Fruit fly (Drosophila melanogaster): ENCODE data around the gene CG6959.

Gene CG6959

dm6 chr3R:11822266-11822665 is 47.0 kb downstream of the CG6959 start, which contains the start of gene Kyat:
Gene Kyat, minus strand, starts transcription at chr3R:11822493.
- TF ChIP-seq CG7101 (tag; optimal IDR thresholded peaks at IDR 0.05) (no peak), toe (GFP tag; optimal IDR thresholded peaks at IDR 0.05) (no peak), bab1 (GFP tag; optimal IDR thresholded peaks at IDR 0.05) (peak; percentile 1), Hr96 (GFP tag; optimal IDR thresholded peaks at IDR 0.05) (no peak)

- TF ChIP-seq Mnt (GFP tag; optimal IDR thresholded peaks at IDR 0.05) (no peak), CG14711 (tag; optimal IDR thresholded peaks at IDR 0.05) (no peak), Crg-1 (GFP tag; optimal IDR thresholded peaks at IDR 0.05) (no peak), CG7101 (tag; optimal IDR thresholded peaks at IDR 0.05) (no peak), CG7045 (GFP tag; optimal IDR thresholded peaks at IDR 0.05) (no peak), pad (GFP tag; optimal IDR thresholded peaks at IDR 0.05) (no peak), CG1620 (GFP tag; optimal IDR thresholded peaks at IDR 0.05) (no peak), CG12768 (GFP tag; optimal IDR thresholded peaks at IDR 0.05) (no peak), CG33017 (tag; optimal IDR thresholded peaks at IDR 0.05) (no peak), tj (GFP tag; optimal IDR thresholded peaks at IDR 0.05) (peak; percentile 85), bab1 (GFP tag; optimal IDR thresholded peaks at IDR 0.05) (no peak), cic (GFP tag; optimal IDR thresholded peaks at IDR 0.05) (peak; percentile 27), CG5204 (GFP tag; optimal IDR thresholded peaks at IDR 0.05) (no peak), Hr96 (GFP tag; optimal IDR thresholded peaks at IDR 0.05) (no peak), cnc (optimal IDR thresholded peaks at IDR 0.05) (peak; percentile 45 to 53), toe (GFP tag; optimal IDR thresholded peaks at IDR 0.05) (no peak), kay (GFP tag; ENCODE audit: borderline replicate concordance) (no peak), ovo (GFP tag; optimal IDR thresholded peaks at IDR 0.05) (no peak), Clk (GFP tag; optimal IDR thresholded peaks at IDR 0.05) (no peak), CG11617 (GFP tag; optimal IDR thresholded peaks at IDR 0.05) (no peak)
Measured at dm6 chr3R:11821800-11822199, 47.5 kb downstream of the CG6959 start.

dm6 chr3R:11820148-11820547 is 49.1 kb downstream of the CG6959 start:
- no peak for TF ChIP-seq CG1620 (GFP tag; optimal IDR thresholded peaks at IDR 0.05)
- no peak for TF ChIP-seq Crg-1 (GFP tag; optimal IDR thresholded peaks at IDR 0.05)
- no peak for TF ChIP-seq cnc (optimal IDR thresholded peaks at IDR 0.05)
- no peak for TF ChIP-seq Hr96 (GFP tag; optimal IDR thresholded peaks at IDR 0.05)
- no peak for TF ChIP-seq tj (GFP tag; optimal IDR thresholded peaks at IDR 0.05)
- TF ChIP-seq CG7045 (GFP tag; optimal IDR thresholded peaks at IDR 0.05) = no peak
- no peak for TF ChIP-seq pad (GFP tag; optimal IDR thresholded peaks at IDR 0.05)
- no peak for TF ChIP-seq cic (GFP tag; optimal IDR thresholded peaks at IDR 0.05)
- no peak for TF ChIP-seq CG14711 (tag; optimal IDR thresholded peaks at IDR 0.05)
- TF ChIP-seq Clk (GFP tag; optimal IDR thresholded peaks at IDR 0.05) = no peak
- no peak for TF ChIP-seq ovo (GFP tag; optimal IDR thresholded peaks at IDR 0.05)

- TF ChIP-seq CG33017 (tag; optimal IDR thresholded peaks at IDR 0.05) (no peak), Mnt (GFP tag; optimal IDR thresholded peaks at IDR 0.05) (no peak), toe (GFP tag; optimal IDR thresholded peaks at IDR 0.05) (no peak), CG7045 (GFP tag; optimal IDR thresholded peaks at IDR 0.05) (no peak), Crg-1 (GFP tag; optimal IDR thresholded peaks at IDR 0.05) (no peak), CG14711 (tag; optimal IDR thresholded peaks at IDR 0.05) (no peak)
Measured at dm6 chr3R:11819640-11819979, 49.6 kb downstream of the CG6959 start.

- TF ChIP-seq CG33017 (tag; optimal IDR thresholded peaks at IDR 0.05) = peak; percentile 48
- peak; percentile 88 for TF ChIP-seq toe (GFP tag; optimal IDR thresholded peaks at IDR 0.05)
- TF ChIP-seq cnc (optimal IDR thresholded peaks at IDR 0.05) = no peak
- TF ChIP-seq tj (GFP tag; optimal IDR thresholded peaks at IDR 0.05) = peak; percentile 50
- peak; percentile 60 for TF ChIP-seq pad (GFP tag; optimal IDR thresholded peaks at IDR 0.05)
- TF ChIP-seq CG1620 (GFP tag; optimal IDR thresholded peaks at IDR 0.05) = peak; percentile 81
- peak; percentile 28 for TF ChIP-seq bab1 (GFP tag; optimal IDR thresholded peaks at IDR 0.05)
- no peak for TF ChIP-seq kay (GFP tag; ENCODE audit: borderline replicate concordance)
- no peak for TF ChIP-seq Hr96 (GFP tag; optimal IDR thresholded peaks at IDR 0.05)
- TF ChIP-seq CG14711 (tag; optimal IDR thresholded peaks at IDR 0.05) = peak; percentile 85
- TF ChIP-seq CG11617 (GFP tag; optimal IDR thresholded peaks at IDR 0.05) = peak; percentile 73
- TF ChIP-seq Clk (GFP tag; optimal IDR thresholded peaks at IDR 0.05) = peak; percentile 29
- no peak for TF ChIP-seq cic (GFP tag; optimal IDR thresholded peaks at IDR 0.05)
- TF ChIP-seq CG12768 (GFP tag; optimal IDR thresholded peaks at IDR 0.05) = peak; percentile 76
- TF ChIP-seq Crg-1 (GFP tag; optimal IDR thresholded peaks at IDR 0.05) = peak; percentile 80
- peak; percentile 77 for TF ChIP-seq ovo (GFP tag; optimal IDR thresholded peaks at IDR 0.05)
- TF ChIP-seq CG7101 (tag; optimal IDR thresholded peaks at IDR 0.05) = peak; percentile 78
- no peak for TF ChIP-seq CG5204 (GFP tag; optimal IDR thresholded peaks at IDR 0.05)
- peak; percentile 95 for TF ChIP-seq Mnt (GFP tag; optimal IDR thresholded peaks at IDR 0.05)
- TF ChIP-seq CG7045 (GFP tag; optimal IDR thresholded peaks at IDR 0.05) = peak; percentile 61
Measured at dm6 chr3R:11818930-11819639, 50.2 kb downstream of the CG6959 start, which contains the start of the genes COX5A and glo. Gene COX5A, plus strand, starts transcription at chr3R:11819359. Gene glo, minus strand, starts transcription at chr3R:11819420.

- TF ChIP-seq tj (GFP tag; optimal IDR thresholded peaks at IDR 0.05) (peak; percentile 81), kay (GFP tag; ENCODE audit: borderline replicate concordance) (peak; percentile 94), CG33017 (tag; optimal IDR thresholded peaks at IDR 0.05) (no peak), CG7045 (GFP tag; optimal IDR thresholded peaks at IDR 0.05) (no peak), ovo (GFP tag; optimal IDR thresholded peaks at IDR 0.05) (peak; percentile 18), toe (GFP tag; optimal IDR thresholded peaks at IDR 0.05) (no peak), cnc (optimal IDR thresholded peaks at IDR 0.05) (no peak), CG12768 (GFP tag; optimal IDR thresholded peaks at IDR 0.05) (peak; percentile 9), cic (GFP tag; optimal IDR thresholded peaks at IDR 0.05) (peak; percentile 89), CG7101 (tag; optimal IDR thresholded peaks at IDR 0.05) (no peak), Mnt (GFP tag; optimal IDR thresholded peaks at IDR 0.05) (peak; percentile 59), bab1 (GFP tag; optimal IDR thresholded peaks at IDR 0.05) (peak; percentile 74), CG1620 (GFP tag; optimal IDR thresholded peaks at IDR 0.05) (no peak), CG14711 (tag; optimal IDR thresholded peaks at IDR 0.05) (no peak)
Measured at dm6 chr3R:11812881-11813466, 56.3 kb downstream of the CG6959 start, which contains the start of gene ClC-a. Gene ClC-a, minus strand, starts transcription at chr3R:11813207.
